Fruit fly (Drosophila melanogaster): Measurements from ENCODE around the gene mRpS18C.

dm6 chr3R:30425622-30426021, 1.8 kb downstream of the mRpS18C start:
- no peak for TF ChIP-seq CG8478 (optimal IDR thresholded peaks at IDR 0.05)
- TF ChIP-seq CTCF (optimal IDR thresholded peaks at IDR 0.05): no peak

Measured in S2 (cell line).